Worm (Caenorhabditis elegans) whole organism, young adult: ENCODE measurements around the gene lin-48.
A peak's percentile ranks its signal among the peaks of the same experiment; 100 is the strongest.

Experiments used
- B0336.3 ChIP-seq: fragments of 200-800 bp; sonication (Bioruptor generic); IDR thresholded peaks from 2 replicates; pipeline ENCODE4 v1.3.6; 2022; ENCODE audit warnings: missing genetic modification characterization, missing compliant biosample characterization
- F33H1.4 ChIP-seq: fragments of 200-800 bp; sonication (Bioruptor generic); IDR thresholded peaks from 2 replicates; pipeline ENCODE4 v1.3.6; 2022; ENCODE audit warnings: missing genetic modification reagents, missing genetic modification characterization, missing compliant biosample characterization
- F39B2.1 ChIP-seq: fragments of 200-800 bp; sonication (Bioruptor generic); IDR thresholded peaks from 2 replicates; pipeline ENCODE4 v1.3.6; 2022; ENCODE audit warnings: missing genetic modification reagents, missing genetic modification characterization, missing compliant biosample characterization
- F49E8.2 ChIP-seq: sonication (generic microtip); optimal IDR thresholded peaks from 3 replicates; lab custom pipeline; 2017; ENCODE audit warnings: missing genetic modification characterization, mild to moderate bottlenecking, missing compliant biosample characterization, antibody characterized with exemption, moderate library complexity; ENCODE audit not compliant: insufficient read depth
- F57A8.1 ChIP-seq: fragments of 200-800 bp; sonication (Bioruptor generic); optimal IDR thresholded peaks from 2 replicates; lab custom pipeline; 2018; ENCODE audit warnings: mild to moderate bottlenecking, missing genetic modification characterization, moderate library complexity, missing compliant biosample characterization
- F57C9.4 ChIP-seq: sonication (generic microtip); optimal IDR thresholded peaks from 2 replicates; lab custom pipeline; 2017; ENCODE audit warnings: mild to moderate bottlenecking, missing genetic modification characterization, missing compliant biosample characterization
- K11D2.4 ChIP-seq: fragments of 200-800 bp; sonication (Bioruptor generic); IDR thresholded peaks from 2 replicates; pipeline ENCODE4 v1.3.6; 2022; ENCODE audit warnings: missing genetic modification reagents, missing genetic modification characterization, missing compliant biosample characterization
- T07F8.4 ChIP-seq: sonication (generic microtip); optimal IDR thresholded peaks from 2 replicates; lab custom pipeline; 2016; ENCODE audit warnings: mild to moderate bottlenecking, missing genetic modification characterization, moderate library complexity, missing compliant biosample characterization
- Y53G8AR.9 ChIP-seq: fragments of 200-800 bp; sonication (Bioruptor generic); conservative IDR thresholded peaks from 2 replicates; pipeline ENCODE4 v1.3.6; 2022; ENCODE audit warnings: missing genetic modification reagents, missing genetic modification characterization, missing compliant biosample characterization
- aptf-2 ChIP-seq: fragments of 200-800 bp; sonication (Bioruptor generic); conservative IDR thresholded peaks from 2 replicates; pipeline ENCODE4 v1.3.6; 2022; ENCODE audit warnings: missing genetic modification reagents, missing genetic modification characterization, missing compliant biosample characterization
- atf-7 ChIP-seq: sonication (generic microtip); optimal IDR thresholded peaks from 2 replicates; lab custom pipeline; 2017; ENCODE audit warnings: mild to moderate bottlenecking, missing genetic modification characterization, missing compliant biosample characterization
- attf-3 ChIP-seq: fragments of 200-800 bp; sonication (Bioruptor generic); conservative IDR thresholded peaks from 2 replicates; pipeline ENCODE4 v1.3.6; 2022; ENCODE audit warnings: missing genetic modification reagents, missing genetic modification characterization, missing compliant biosample characterization
- attf-5 ChIP-seq: fragments of 200-800 bp; sonication (Bioruptor generic); optimal IDR thresholded peaks from 2 replicates; lab custom pipeline; 2018; ENCODE audit warnings: mild to moderate bottlenecking, missing genetic modification characterization, missing compliant biosample characterization
- cebp-1 ChIP-seq, 2 experiments: fragments of 200-800 bp in 1 of 2; sonication (Bioruptor generic) in 1 of 2; sonication (generic microtip) in 1 of 2; IDR thresholded peaks in 1 of 2; optimal IDR thresholded peaks in 1 of 2; 2 replicates each; pipeline versions ENCODE4 v1.3.6 to Lab custom; 2017 to 2022; ENCODE audit warnings: missing compliant biosample characterization in 2 of 2, missing genetic modification characterization in 2 of 2, mild to moderate bottlenecking in 1 of 2, missing genetic modification reagents in 1 of 2, moderate library complexity in 1 of 2
- cebp-2 ChIP-seq: fragments of 200-800 bp; sonication (Bioruptor generic); IDR thresholded peaks from 2 replicates; pipeline ENCODE4 v1.3.6; 2022; ENCODE audit warnings: missing genetic modification characterization, missing compliant biosample characterization
- chd-7 ChIP-seq: sonication (generic microtip); optimal IDR thresholded peaks from 2 replicates; lab custom pipeline; 2016; ENCODE audit warnings: mild to moderate bottlenecking, missing genetic modification characterization, moderate library complexity, missing compliant biosample characterization
- dox-1 ChIP-seq: fragments of 200-800 bp; sonication (Bioruptor generic); IDR thresholded peaks from 2 replicates; pipeline ENCODE4 v1.3.6; 2022; ENCODE audit warnings: missing genetic modification reagents, missing genetic modification characterization, missing compliant biosample characterization
- ekl-4 ChIP-seq: fragments of 200-800 bp; sonication (Bioruptor generic); IDR thresholded peaks from 2 replicates; pipeline ENCODE4 v1.3.6; 2022; ENCODE audit warnings: missing genetic modification reagents, missing genetic modification characterization, missing compliant biosample characterization
- him-1 ChIP-seq: sonication (generic microtip); optimal IDR thresholded peaks from 2 replicates; lab custom pipeline; 2016; ENCODE audit warnings: missing genotype, missing genetic modification reagents, missing genetic modification characterization, missing compliant biosample characterization
- hmg-20 ChIP-seq: fragments of 200-800 bp; sonication (Bioruptor generic); IDR thresholded peaks from 2 replicates; pipeline ENCODE4 v1.3.6; 2022; ENCODE audit warnings: missing genetic modification reagents, missing genetic modification characterization, missing compliant biosample characterization
- let-526 ChIP-seq: fragments of 200-800 bp; sonication (Bioruptor generic); IDR thresholded peaks from 2 replicates; pipeline ENCODE4 v1.3.6; 2022; ENCODE audit warnings: missing genetic modification reagents, missing genetic modification characterization, missing compliant biosample characterization
- lin-26 ChIP-seq: fragments of 200-800 bp; sonication (Bioruptor generic); IDR thresholded peaks from 2 replicates; pipeline ENCODE4 v1.3.6; 2022; ENCODE audit warnings: missing genetic modification reagents, missing genetic modification characterization, missing compliant biosample characterization
- lin-35 ChIP-seq, 3 experiments: fragments of 150-350 bp in 2 of 3; sonication (generic microtip) in 1 of 3; optimal IDR thresholded peaks; 2 replicates each; lab custom pipeline; 2014 to 2018; ENCODE audit warnings: missing biosample characterization in 3 of 3, missing genetic modification characterization in 3 of 3, missing genetic modification reagents in 3 of 3
- madf-6 ChIP-seq: fragments of 200-800 bp; sonication (Bioruptor generic); IDR thresholded peaks from 2 replicates; pipeline ENCODE4 v1.3.6; 2022; ENCODE audit warnings: missing genetic modification reagents, missing genetic modification characterization, missing compliant biosample characterization
- madf-8 ChIP-seq: fragments of 200-800 bp; sonication (Bioruptor generic); conservative IDR thresholded peaks from 2 replicates; pipeline ENCODE4 v1.3.6; 2022; ENCODE audit warnings: missing genetic modification reagents, missing genetic modification characterization, missing compliant biosample characterization
- mcd-1 ChIP-seq: fragments of 200-800 bp; sonication (Bioruptor generic); IDR thresholded peaks from 2 replicates; pipeline ENCODE4 v1.3.6; 2022; ENCODE audit warnings: missing genetic modification reagents, missing genetic modification characterization, missing compliant biosample characterization
- mel-28 ChIP-seq: sonication (generic microtip); optimal IDR thresholded peaks from 2 replicates; lab custom pipeline; 2016; ENCODE audit warnings: borderline replicate concordance, mild to moderate bottlenecking, missing genetic modification characterization, missing compliant biosample characterization
- nfyb-1 ChIP-seq: fragments of 200-800 bp; sonication (Bioruptor generic); IDR thresholded peaks from 2 replicates; pipeline ENCODE4 v1.3.6; 2022; ENCODE audit warnings: missing genetic modification reagents, missing genetic modification characterization, missing compliant biosample characterization
- nhr-90 ChIP-seq: sonication (generic microtip); optimal IDR thresholded peaks from 2 replicates; lab custom pipeline; 2016; ENCODE audit warnings: missing genotype, mild to moderate bottlenecking, missing genetic modification characterization, missing compliant biosample characterization
- rec-8 ChIP-seq, 2 experiments: sonication (generic microtip); optimal IDR thresholded peaks; 2 replicates each; lab custom pipeline; 2016; ENCODE audit warnings: mild to moderate bottlenecking in 2 of 2, missing genetic modification characterization in 2 of 2, missing genetic modification reagents in 2 of 2, missing genotype in 2 of 2, missing biosample characterization in 1 of 2, missing compliant biosample characterization in 1 of 2, moderate library complexity in 1 of 2
- rpc-1 ChIP-seq, 2 experiments: fragments of 150-350 bp in 1 of 2; sonication (generic microtip) in 1 of 2; optimal IDR thresholded peaks; 2 replicates each; lab custom pipeline; 2014 to 2018; ENCODE audit warnings: missing biosample characterization in 1 of 2, missing genetic modification characterization in 1 of 2, missing genetic modification reagents in 1 of 2, missing genotype in 1 of 2
- sdz-38 ChIP-seq: sonication (generic microtip); optimal IDR thresholded peaks from 2 replicates; lab custom pipeline; 2016; ENCODE audit warnings: missing genotype, missing genetic modification characterization, missing compliant biosample characterization
- sptf-2 ChIP-seq: fragments of 200-800 bp; sonication (Bioruptor generic); optimal IDR thresholded peaks from 2 replicates; lab custom pipeline; 2018; ENCODE audit warnings: mild to moderate bottlenecking, missing genetic modification characterization, missing compliant biosample characterization
- ztf-22 ChIP-seq: fragments of 200-800 bp; sonication (Bioruptor generic); optimal IDR thresholded peaks from 2 replicates; lab custom pipeline; 2018; ENCODE audit warnings: mild to moderate bottlenecking, missing genetic modification characterization, moderate library complexity, missing compliant biosample characterization
- ztf-28 ChIP-seq: fragments of 200-800 bp; sonication (Bioruptor generic); IDR thresholded peaks from 2 replicates; pipeline ENCODE4 v1.3.6; 2022; ENCODE audit warnings: missing genetic modification reagents, missing genetic modification characterization, missing compliant biosample characterization
- ztf-3 ChIP-seq: fragments of 200-800 bp; sonication (Bioruptor generic); optimal IDR thresholded peaks from 2 replicates; lab custom pipeline; 2018; ENCODE audit warnings: mild to moderate bottlenecking, missing genetic modification characterization, missing compliant biosample characterization

The lin-48 gene

ce11 chrIII:3786427-3786935 lies 41.2 kb downstream of the lin-48 start, which contains the start of gene acy-3 (continued):
- peak; percentile 61; the same call in 1 of the 2 replicates for TF ChIP-seq B0336.3 (GFP tag; lab: Robert Waterston, UW)
- TF ChIP-seq, all 124 proteins: peak for 15

DNA sequence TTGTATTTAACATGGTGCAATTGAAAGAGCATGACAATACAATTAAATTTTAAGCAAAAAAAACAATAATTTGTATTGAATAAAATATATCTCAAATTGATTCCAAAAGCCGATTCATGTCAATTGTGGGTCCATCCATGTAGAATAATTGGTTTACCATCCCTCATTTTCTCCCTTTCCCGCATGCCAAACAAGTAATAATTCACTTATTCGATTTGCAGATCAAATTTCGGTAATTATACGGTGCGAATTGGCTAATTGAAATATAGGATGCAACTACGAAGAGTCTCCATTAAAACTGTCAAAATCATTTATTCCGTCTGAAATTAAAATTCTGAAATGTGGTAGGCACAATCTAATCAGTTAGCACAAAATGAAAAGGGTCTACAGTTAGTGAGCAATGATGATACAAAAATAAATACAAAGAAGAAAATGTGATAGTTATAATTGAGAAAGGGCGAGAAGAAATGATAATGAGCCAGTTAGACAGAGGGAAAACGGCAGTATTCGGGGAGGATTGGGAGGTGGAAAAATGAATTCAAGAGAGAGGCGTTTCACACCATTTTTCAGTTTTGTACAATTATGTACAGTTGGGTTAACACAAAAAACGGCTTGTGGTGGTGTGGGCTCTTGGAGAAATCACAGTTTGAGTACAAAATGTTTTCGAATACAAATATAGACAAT lies 44.6 kb downstream of the lin-48 start:
- TF ChIP-seq dox-1 (GFP tag; lab: Robert Waterston, UW), result no peak
- TF ChIP-seq madf-6 (GFP tag; lab: Robert Waterston, UW), result peak; percentile 8; the same call in 1 of the 2 replicates
- TF ChIP-seq attf-3 (GFP tag; lab: Robert Waterston, UW), result no peak
- no peak for TF ChIP-seq attf-5 (GFP tag; lab: Kevin White, UChicago)
- TF ChIP-seq ekl-4 (GFP tag; lab: Robert Waterston, UW), result peak; percentile 47; the same call in 1 of the 2 replicates
- peak; percentile 21; the same call in 1 of the 2 replicates for TF ChIP-seq Y53G8AR.9 (GFP tag; lab: Robert Waterston, UW)
- no peak for TF ChIP-seq let-526
- no peak for TF ChIP-seq lin-26 (GFP tag; lab: Robert Waterston, UW)
- TF ChIP-seq F39B2.1 (GFP tag; lab: Robert Waterston, UW), result no peak
- no peak for TF ChIP-seq mcd-1 (GFP tag; lab: Robert Waterston, UW)
- no peak for TF ChIP-seq aptf-2 (GFP tag; lab: Robert Waterston, UW)
- no peak for TF ChIP-seq hmg-20
- TF ChIP-seq ztf-22, result no peak
- TF ChIP-seq sdz-38 (tag; lab: Kevin White, UChicago), result no peak
- TF ChIP-seq F33H1.4 (GFP tag; lab: Robert Waterston, UW), result no peak
- TF ChIP-seq rec-8 (tag; optimal IDR thresholded peaks at IDR 0.05; lab: Kevin White, UChicago), result no peak
- TF ChIP-seq rpc-1 (optimal IDR thresholded peaks at IDR 0.05; lab: Kevin White, UChicago), result no peak
- TF ChIP-seq rpc-1 (tag; optimal IDR thresholded peaks at IDR 0.05; lab: Kevin White, UChicago), result no peak
- TF ChIP-seq him-1 (tag; lab: Kevin White, UChicago), result peak; percentile 56
- TF ChIP-seq chd-7 (tag; lab: Kevin White, UChicago), result peak; percentile 40
- no peak for TF ChIP-seq F57C9.4 (tag; lab: Kevin White, UChicago)
- 0 out of 2 replicates have a peak, but pooled peaks have one; percentile 46 for TF ChIP-seq nfyb-1
- TF ChIP-seq K11D2.4, result 0 out of 2 replicates have a peak, but pooled peaks have one; percentile 32
- TF ChIP-seq T07F8.4 (tag; lab: Kevin White, UChicago), result no peak
- TF ChIP-seq cebp-1 (GFP tag; IDR thresholded peaks at IDR 0.05; lab: Robert Waterston, UW), result no peak
- peak; percentile 34 for TF ChIP-seq cebp-1 (tag; optimal IDR thresholded peaks at IDR 0.05; lab: Kevin White, UChicago)
- TF ChIP-seq ztf-3 (GFP tag; lab: Kevin White, UChicago), result no peak
- TF ChIP-seq cebp-2, result 0 out of 2 replicates have a peak, but pooled peaks have one; percentile 60
- no peak for TF ChIP-seq F49E8.2 (tag; lab: Kevin White, UChicago)
- no peak for TF ChIP-seq F57A8.1
- TF ChIP-seq sptf-2, result no peak
- TF ChIP-seq lin-35 (GFP tag; optimal IDR thresholded peaks at IDR 0.05; lab: Kevin White, UChicago), result peak in 1 of 3 experiments; percentile 29
- TF ChIP-seq nhr-90 (tag; lab: Kevin White, UChicago), result no peak
- peak; percentile 34 for TF ChIP-seq atf-7 (tag; lab: Kevin White, UChicago)
- no peak for TF ChIP-seq mel-28
- TF ChIP-seq ztf-28, result no peak
- TF ChIP-seq madf-8, result no peak
- TF ChIP-seq, all 124 proteins: peak for 11
